Worm (Caenorhabditis elegans): ENCODE measurements around the gene metl-1.

DNA sequence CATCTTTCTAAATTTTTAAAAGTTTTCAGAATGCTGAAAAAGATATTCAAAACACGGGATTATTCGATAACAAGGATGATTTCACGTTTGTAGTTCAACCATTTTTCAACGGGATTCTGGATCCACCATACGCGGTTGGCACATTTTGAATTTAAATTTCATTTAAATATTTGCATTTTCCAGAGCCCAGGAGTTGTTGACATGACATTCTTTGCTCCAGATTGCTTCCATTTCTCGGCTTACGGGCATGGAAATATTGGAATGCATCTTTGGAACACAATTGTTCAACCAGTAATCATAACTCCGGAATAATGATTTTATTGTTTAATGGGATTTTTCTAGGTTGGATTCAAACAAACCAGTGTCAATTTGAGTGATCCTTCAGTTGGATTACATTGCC lies 22.5 kb downstream of the metl-1 start:
- TF ChIP-seq lin-13 (GFP tag; optimal IDR thresholded peaks at IDR 0.05), result no peak
- TF ChIP-seq ces-1 (GFP tag; optimal IDR thresholded peaks at IDR 0.05), result no peak
- no peak for TF ChIP-seq nhr-28 (tag; optimal IDR thresholded peaks at IDR 0.05)
- no peak for TF ChIP-seq hpl-2 (GFP tag; optimal IDR thresholded peaks at IDR 0.05)
- TF ChIP-seq zip-4 (GFP tag; optimal IDR thresholded peaks at IDR 0.05), result no peak

Data from whole organism, L1 larva.